Worm (Caenorhabditis elegans) whole organism, L1 larva: ENCODE measurements around the gene F08F8.11.

ENCODE experiments used
- C16A3.4 ChIP-seq: fragments of 150-350 bp; optimal IDR thresholded peaks from 2 replicates; lab custom pipeline; 2014; ENCODE audit warnings: missing biosample characterization, missing genetic modification characterization
- alr-1 ChIP-seq: fragments of 200-800 bp; sonication (Bioruptor generic); optimal IDR thresholded peaks from 2 replicates; lab custom pipeline; 2018; ENCODE audit warnings: borderline replicate concordance, mild to moderate bottlenecking, missing genetic modification characterization, missing compliant biosample characterization
- aly-2 ChIP-seq: fragments of 150-350 bp; optimal IDR thresholded peaks from 2 replicates; lab custom pipeline; 2014; ENCODE audit warnings: missing biosample characterization, missing genetic modification characterization
- ceh-90 ChIP-seq: sonication (generic microtip); optimal IDR thresholded peaks from 2 replicates; lab custom pipeline; 2016; ENCODE audit warnings: missing genetic modification characterization, missing compliant biosample characterization
- ces-1 ChIP-seq: fragments of 150-350 bp; optimal IDR thresholded peaks from 2 replicates; lab custom pipeline; 2014; ENCODE audit warnings: missing biosample characterization, missing genetic modification reagents, missing genetic modification characterization
- dpl-1 ChIP-seq, 3 experiments: fragments of 150-350 bp in 2 of 3; sonication (generic microtip) in 1 of 3; optimal IDR thresholded peaks; 2 replicates each; lab custom pipeline; 2014 to 2017; ENCODE audit warnings: missing biosample characterization in 3 of 3, missing genetic modification characterization in 3 of 3, missing genetic modification reagents in 3 of 3
- efl-1 ChIP-seq, 4 experiments: fragments of 150-350 bp; optimal IDR thresholded peaks in 3 of 4; peaks in 1 of 4; 1 replicate in 1 of 4; 2 replicates in 3 of 4; lab custom pipeline; 2014; ENCODE audit warnings: missing biosample characterization in 2 of 4, missing genetic modification characterization in 2 of 4, missing genetic modification reagents in 2 of 4
- egl-27 ChIP-seq, 2 experiments: fragments of 150-350 bp in 1 of 2; sonication (generic microtip); optimal IDR thresholded peaks; 3 replicates each; lab custom pipeline; 2017 to 2018; ENCODE audit warnings: missing biosample characterization in 2 of 2, missing genetic modification characterization in 2 of 2, missing genetic modification reagents in 2 of 2
- elt-2 ChIP-seq: sonication (generic microtip); optimal IDR thresholded peaks from 2 replicates; lab custom pipeline; 2016; ENCODE audit warnings: missing genetic modification characterization, mild to moderate bottlenecking, inconsistent platforms, missing compliant biosample characterization, missing genetic modification reagents
- elt-3 ChIP-seq, 6 experiments: fragments of 150-350 bp in 1 of 6; sonication (generic microtip); optimal IDR thresholded peaks; 2 replicates each; lab custom pipeline; 2017 to 2018; ENCODE audit warnings: missing biosample characterization in 6 of 6, missing genetic modification characterization in 6 of 6, inconsistent platforms in 1 of 6
- fkh-4 ChIP-seq: sonication (generic microtip); optimal IDR thresholded peaks from 2 replicates; lab custom pipeline; 2016; ENCODE audit warnings: missing compliant biosample characterization, missing genetic modification characterization, borderline replicate concordance
- grh-1 ChIP-seq: fragments of 200-800 bp; sonication (Bioruptor generic); IDR thresholded peaks from 2 replicates; pipeline ENCODE4 v1.3.6; 2022; ENCODE audit warnings: missing genetic modification reagents, missing genetic modification characterization, missing compliant biosample characterization
- hlh-4 ChIP-seq: sonication (generic microtip); optimal IDR thresholded peaks from 2 replicates; lab custom pipeline; 2016; ENCODE audit warnings: mild to moderate bottlenecking, missing genetic modification characterization, missing compliant biosample characterization
- lin-14 ChIP-seq: fragments of 200-800 bp; sonication (Bioruptor generic); optimal IDR thresholded peaks from 2 replicates; lab custom pipeline; 2018; ENCODE audit warnings: mild to moderate bottlenecking, missing genetic modification characterization, moderate library complexity, missing compliant biosample characterization
- lin-35 ChIP-seq, 2 experiments: fragments of 150-350 bp; optimal IDR thresholded peaks; 2 replicates each; lab custom pipeline; 2014; ENCODE audit warnings: missing biosample characterization in 2 of 2, missing genetic modification characterization in 2 of 2, missing genetic modification reagents in 2 of 2
- lsy-2 ChIP-seq, 2 experiments: fragments of 150-350 bp; optimal IDR thresholded peaks; 2 replicates each; lab custom pipeline; 2014; ENCODE audit warnings: missing biosample characterization in 2 of 2, missing genetic modification characterization in 2 of 2
- mdl-1 ChIP-seq, 2 experiments: fragments of 150-350 bp; optimal IDR thresholded peaks; 2 replicates each; lab custom pipeline; 2014 to 2017; ENCODE audit warnings: missing biosample characterization in 2 of 2, missing genetic modification characterization in 2 of 2, inconsistent platforms in 1 of 2
- nhr-11 ChIP-seq: fragments of 150-350 bp; optimal IDR thresholded peaks from 2 replicates; lab custom pipeline; 2014; ENCODE audit warnings: missing biosample characterization, missing genetic modification characterization
- nhr-12 ChIP-seq: sonication (generic microtip); optimal IDR thresholded peaks from 2 replicates; lab custom pipeline; 2017; ENCODE audit warnings: missing biosample characterization, missing genetic modification characterization
- nhr-28 ChIP-seq: fragments of 150-350 bp; optimal IDR thresholded peaks from 2 replicates; lab custom pipeline; 2014; ENCODE audit warnings: missing biosample characterization, missing genetic modification characterization
- nhr-71 ChIP-seq: sonication (generic microtip); optimal IDR thresholded peaks from 2 replicates; lab custom pipeline; 2016; ENCODE audit warnings: mild to moderate bottlenecking, missing genetic modification characterization, moderate library complexity, missing compliant biosample characterization
- nhr-77 ChIP-seq: fragments of 150-350 bp; optimal IDR thresholded peaks from 2 replicates; lab custom pipeline; 2014; ENCODE audit warnings: missing biosample characterization, missing genetic modification characterization
- nhr-84 ChIP-seq: sonication (generic microtip); optimal IDR thresholded peaks from 2 replicates; lab custom pipeline; 2017; ENCODE audit warnings: missing biosample characterization, missing genetic modification characterization
- nhr-85 ChIP-seq: sonication (generic microtip); peaks from one replicate; lab custom pipeline; 2016; ENCODE audit warnings: missing genetic modification characterization, inconsistent platforms, missing compliant biosample characterization
- pag-3 ChIP-seq: sonication (generic microtip); optimal IDR thresholded peaks from 2 replicates; lab custom pipeline; 2017; ENCODE audit warnings: missing genetic modification characterization, mild to moderate bottlenecking, missing compliant biosample characterization, antibody characterized with exemption, borderline replicate concordance; ENCODE audit not compliant: insufficient read depth
- pax-3 ChIP-seq: fragments of 200-800 bp; sonication (Bioruptor generic); optimal IDR thresholded peaks from 2 replicates; lab custom pipeline; 2018; ENCODE audit warnings: mild to moderate bottlenecking, missing genetic modification characterization, moderate library complexity, missing compliant biosample characterization
- snu-23 ChIP-seq: sonication (generic microtip); optimal IDR thresholded peaks from 2 replicates; lab custom pipeline; 2016; ENCODE audit warnings: missing genetic modification characterization, missing compliant biosample characterization
- tbx-2 ChIP-seq: sonication (generic microtip); optimal IDR thresholded peaks from 2 replicates; lab custom pipeline; 2016; ENCODE audit warnings: missing genetic modification characterization, missing compliant biosample characterization
- unc-130 ChIP-seq: fragments of 150-350 bp; optimal IDR thresholded peaks from 2 replicates; lab custom pipeline; 2017; ENCODE audit warnings: missing biosample characterization, missing genetic modification characterization, inconsistent platforms
- vab-15 ChIP-seq: sonication (generic microtip); optimal IDR thresholded peaks from 2 replicates; lab custom pipeline; 2017; ENCODE audit warnings: missing genotype, mild to moderate bottlenecking, missing genetic modification characterization, missing compliant biosample characterization
- zag-1 ChIP-seq: fragments of 150-350 bp; optimal IDR thresholded peaks from 2 replicates; lab custom pipeline; 2014; ENCODE audit warnings: missing biosample characterization, missing genetic modification characterization
- zip-4 ChIP-seq: fragments of 200-800 bp; sonication (Bioruptor generic); optimal IDR thresholded peaks from 2 replicates; lab custom pipeline; 2018; ENCODE audit warnings: mild to moderate bottlenecking, missing genetic modification characterization, moderate library complexity, missing compliant biosample characterization

F08F8.11 gene

DNA sequence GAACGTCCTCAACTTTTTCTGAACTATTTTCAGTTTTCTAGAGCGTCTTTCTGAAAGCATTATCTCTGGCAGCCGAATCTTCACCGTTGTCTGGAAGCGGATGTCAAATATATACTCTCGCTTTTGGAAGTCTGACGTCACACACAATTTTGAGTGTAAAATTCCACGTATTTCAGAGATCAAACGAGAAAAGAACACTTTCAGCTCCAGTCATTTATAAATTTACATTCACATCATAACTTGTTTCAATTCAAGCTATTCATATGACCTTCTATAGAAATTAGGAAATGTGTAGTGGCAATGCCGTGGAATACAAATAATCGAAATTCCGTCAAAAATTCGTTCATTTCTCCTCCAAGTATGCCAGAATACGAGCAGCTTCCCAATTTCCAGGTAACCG, at the start of gene F08F8.11:
Gene F08F8.11, plus strand, starts transcription at position 301 of the 400 bp plus-strand sequence.
- TF ChIP-seq tbx-2, result no peak
- TF ChIP-seq efl-1 (optimal IDR thresholded peaks at IDR 0.05; lab: Kevin White, UChicago), result no peak
- peak in 1 of 2 experiments; percentile 10 for TF ChIP-seq efl-1 (GFP tag; optimal IDR thresholded peaks at IDR 0.05 in 1 of 2; lab: Kevin White, UChicago)
- no peak for TF ChIP-seq grh-1 (GFP tag; lab: Robert Waterston, UW)
- no peak for TF ChIP-seq elt-3 (tag; optimal IDR thresholded peaks at IDR 0.05; lab: Kevin White, UChicago)
- TF ChIP-seq elt-2 (tag; lab: Kevin White, UChicago), result no peak
- TF ChIP-seq nhr-85 (tag; lab: Kevin White, UChicago), result peak; percentile 32
- no peak for TF ChIP-seq egl-27 (tag; optimal IDR thresholded peaks at IDR 0.05; lab: Kevin White, UChicago)
- TF ChIP-seq aly-2 (tag; lab: Kevin White, UChicago), result no peak
- TF ChIP-seq vab-15, result no peak
- TF ChIP-seq zag-1 (tag; lab: Kevin White, UChicago), result no peak

DNA sequence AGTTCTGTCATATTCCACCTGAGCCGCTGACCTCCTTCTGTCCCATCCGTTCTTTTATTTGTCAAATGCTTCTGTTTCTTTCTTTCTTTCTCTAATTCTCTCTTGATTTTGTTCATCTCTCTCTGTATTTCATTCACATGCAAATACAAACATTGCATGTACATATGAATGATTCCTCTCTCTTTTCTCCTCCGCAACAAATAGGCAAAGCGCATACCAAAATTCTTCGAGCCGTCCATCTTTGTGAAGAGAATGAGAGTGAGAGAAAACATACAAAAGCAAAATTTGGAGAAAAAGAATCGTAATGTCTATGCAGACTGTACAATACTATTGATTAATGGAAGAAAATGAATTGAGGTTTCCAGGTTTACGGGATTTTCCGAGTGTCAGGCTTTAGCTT, 48.3 kb upstream of the F08F8.11 start:
- no peak for TF ChIP-seq efl-1 (optimal IDR thresholded peaks at IDR 0.05; lab: Kevin White, UChicago)
- TF ChIP-seq efl-1 (GFP tag; optimal IDR thresholded peaks at IDR 0.05 in 1 of 2; lab: Kevin White, UChicago), result peak in 1 of 2 experiments; percentile 47
- TF ChIP-seq hlh-4 (tag; lab: Kevin White, UChicago), result no peak

DNA sequence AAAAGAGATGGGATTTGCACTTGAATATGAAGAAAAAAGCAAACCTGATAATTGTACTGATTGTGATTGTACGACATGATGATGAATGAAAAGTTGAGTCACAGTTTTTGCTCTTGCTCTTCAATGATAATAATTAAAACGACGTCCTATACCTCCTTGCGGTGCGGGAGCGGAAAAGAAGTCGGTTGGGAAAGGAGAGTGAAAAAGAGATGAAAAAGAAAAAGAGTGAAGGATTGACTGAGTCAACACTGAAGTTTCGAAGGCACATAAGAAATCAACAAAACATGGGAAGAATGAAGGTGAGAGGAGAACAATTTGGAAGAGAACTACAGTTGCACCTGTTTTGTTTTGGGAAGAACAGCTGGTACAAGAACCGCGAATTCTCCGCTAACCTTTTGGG, 46.3 kb upstream of the F08F8.11 start, which contains the start of gene F56C9.8:
Gene F56C9.8, minus strand, starts transcription at position 120 of the 400 bp plus-strand sequence.
- no peak for TF ChIP-seq efl-1 (optimal IDR thresholded peaks at IDR 0.05; lab: Kevin White, UChicago)
- TF ChIP-seq efl-1 (GFP tag; optimal IDR thresholded peaks at IDR 0.05 in 1 of 2; lab: Kevin White, UChicago), result peak in 1 of 2 experiments; percentile 90
- no peak for TF ChIP-seq C16A3.4 (tag; lab: Kevin White, UChicago)
- TF ChIP-seq, all 84 proteins: peak for 1

DNA sequence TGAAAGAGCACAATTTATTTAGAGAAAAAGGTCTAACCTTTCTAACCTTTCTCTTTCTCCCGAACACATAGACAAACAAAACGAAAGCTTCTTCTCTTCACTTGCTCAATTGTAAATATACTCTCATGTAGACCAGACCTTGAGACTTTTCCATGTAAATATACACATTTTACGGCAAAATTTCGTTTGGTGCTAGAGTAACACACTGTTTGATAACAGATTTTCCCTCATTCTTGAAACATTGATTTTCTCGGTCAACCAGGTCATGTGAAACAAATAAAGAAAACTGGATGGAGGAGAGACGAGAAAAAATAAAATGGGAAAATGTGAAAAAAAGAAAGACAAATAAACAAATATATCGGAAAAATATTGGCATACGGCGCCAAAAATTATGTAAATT, 43.7 kb upstream of the F08F8.11 start:
- TF ChIP-seq nhr-77 (tag; lab: Kevin White, UChicago) (no peak), nhr-84 (tag; lab: Kevin White, UChicago) (no peak), pax-3 (tag; lab: Kevin White, UChicago) (no peak), efl-1 (optimal IDR thresholded peaks at IDR 0.05; lab: Kevin White, UChicago) (no peak), efl-1 (GFP tag; optimal IDR thresholded peaks at IDR 0.05 in 1 of 2; lab: Kevin White, UChicago) (no peak), nhr-28 (tag; lab: Kevin White, UChicago) (no peak), nhr-71 (tag; lab: Kevin White, UChicago) (peak; percentile 5), zip-4 (GFP tag; lab: Kevin White, UChicago) (no peak), tbx-2 (peak; percentile 24), lin-35 (GFP tag; optimal IDR thresholded peaks at IDR 0.05; lab: Kevin White, UChicago) (peak in 1 of 2 experiments; percentile 12), nhr-11 (tag; lab: Kevin White, UChicago) (no peak), elt-3 (tag; optimal IDR thresholded peaks at IDR 0.05; lab: Kevin White, UChicago) (no peak), ceh-90 (tag; lab: Kevin White, UChicago) (no peak), lin-14 (GFP tag; lab: Kevin White, UChicago) (peak; percentile 52), mdl-1 (tag; optimal IDR thresholded peaks at IDR 0.05; lab: Kevin White, UChicago) (no peak), elt-2 (tag; lab: Kevin White, UChicago) (peak; percentile 40), alr-1 (tag; lab: Kevin White, UChicago) (no peak), ces-1 (no peak), lsy-2 (tag; optimal IDR thresholded peaks at IDR 0.05; lab: Kevin White, UChicago) (peak in 1 of 2 experiments; percentile 12), pag-3 (tag; lab: Kevin White, UChicago) (no peak), dpl-1 (GFP tag; optimal IDR thresholded peaks at IDR 0.05; lab: Kevin White, UChicago) (no peak)
- TF ChIP-seq, all 84 proteins: peak for 6

DNA sequence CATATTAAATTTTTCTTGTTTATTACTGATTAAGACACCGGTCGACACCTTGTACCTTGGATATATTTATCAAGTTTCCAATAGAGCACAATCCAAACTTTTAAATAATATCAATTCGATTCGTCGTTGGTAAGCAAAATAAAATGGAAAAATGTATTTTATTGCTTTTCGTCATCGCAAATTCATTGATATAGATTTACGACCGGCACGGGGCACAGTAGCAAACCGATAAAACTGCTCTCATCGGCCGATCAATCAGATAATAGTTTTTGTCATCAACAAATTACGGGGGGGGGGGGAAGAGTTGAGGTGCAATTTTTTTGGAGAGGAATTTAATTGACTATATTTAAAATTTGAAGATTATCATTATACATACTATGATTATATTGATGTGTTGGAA, 42.4 kb upstream of the F08F8.11 start:
- TF ChIP-seq lin-35 (GFP tag; optimal IDR thresholded peaks at IDR 0.05; lab: Kevin White, UChicago) (no peak), nhr-12 (tag; lab: Kevin White, UChicago) (no peak), snu-23 (GFP tag; lab: Kevin White, UChicago) (no peak), aly-2 (tag; lab: Kevin White, UChicago) (no peak), nhr-85 (tag; lab: Kevin White, UChicago) (no peak), unc-130 (no peak), fkh-4 (no peak)
